Worm (Caenorhabditis elegans): ENCODE results near the gene col-94.

DNA sequence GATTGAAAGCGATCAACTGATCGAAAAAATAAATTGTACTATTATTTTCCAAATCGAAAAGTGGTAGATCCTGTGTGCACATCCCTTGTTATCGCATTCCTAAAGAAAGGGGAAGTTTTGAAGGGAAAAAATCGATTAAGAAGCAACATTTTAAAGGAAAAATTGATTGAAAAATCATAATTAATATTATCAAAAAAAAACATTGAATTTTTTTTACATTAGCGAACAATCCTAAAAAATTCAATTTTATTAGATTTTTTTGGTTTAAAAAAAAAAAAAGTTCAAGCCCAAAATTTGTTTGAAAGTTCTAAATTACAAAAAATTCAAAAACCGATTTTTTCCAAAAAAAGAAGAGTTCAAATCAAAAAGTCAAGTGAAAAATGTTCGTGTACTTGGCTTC lies 7.5 kb upstream of the col-94 start, which contains the start of gene dmsr-5:
- TF ChIP-seq ces-1 (GFP tag; optimal IDR thresholded peaks at IDR 0.05) (no peak), R02D3.7 (tag; optimal IDR thresholded peaks at IDR 0.05) (no peak), ctbp-1 (GFP tag; IDR thresholded peaks at IDR 0.05) (no peak), ama-1 (optimal IDR thresholded peaks at IDR 0.05) (no peak)
